Worm (Caenorhabditis elegans): Measurements from ENCODE around the gene R13H9.6.
"Not testable (repeated sequence)": the region's sequence is repeated elsewhere in the genome, so short reads cannot be mapped to it uniquely, and the experiment has no call there.

R13H9.6 gene

DNA sequence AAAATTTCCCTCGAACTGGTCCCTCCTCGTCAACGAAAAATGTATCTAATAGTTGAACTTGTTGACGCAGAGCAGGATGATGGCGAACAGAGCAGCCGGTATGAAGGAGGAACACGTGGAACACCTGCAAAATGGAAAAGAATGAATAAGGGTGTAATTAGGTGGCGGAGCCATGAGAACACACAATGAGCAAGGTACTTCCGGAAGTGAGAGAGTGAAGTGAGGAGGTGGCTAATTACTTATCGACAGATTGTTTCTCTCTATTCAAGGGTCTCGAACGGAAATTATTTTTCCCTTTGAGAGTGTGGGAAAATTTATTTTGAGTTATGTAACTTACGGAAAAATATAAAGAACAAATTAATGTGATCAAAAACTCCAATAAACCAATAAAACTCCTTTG, 25.0 kb upstream of the R13H9.6 start:
- TF ChIP-seq nhr-25 (tag; optimal IDR thresholded peaks at IDR 0.05) (no peak), C34F6.9 (tag; optimal IDR thresholded peaks at IDR 0.05) (no peak), ceh-82 (tag; optimal IDR thresholded peaks at IDR 0.05) (no peak), sma-9 (GFP tag; optimal IDR thresholded peaks at IDR 0.05) (no peak), sma-9 (tag; optimal IDR thresholded peaks at IDR 0.05) (no peak), elt-1 (tag; optimal IDR thresholded peaks at IDR 0.05) (no peak), lin-11 (tag; optimal IDR thresholded peaks at IDR 0.05) (no peak)

DNA sequence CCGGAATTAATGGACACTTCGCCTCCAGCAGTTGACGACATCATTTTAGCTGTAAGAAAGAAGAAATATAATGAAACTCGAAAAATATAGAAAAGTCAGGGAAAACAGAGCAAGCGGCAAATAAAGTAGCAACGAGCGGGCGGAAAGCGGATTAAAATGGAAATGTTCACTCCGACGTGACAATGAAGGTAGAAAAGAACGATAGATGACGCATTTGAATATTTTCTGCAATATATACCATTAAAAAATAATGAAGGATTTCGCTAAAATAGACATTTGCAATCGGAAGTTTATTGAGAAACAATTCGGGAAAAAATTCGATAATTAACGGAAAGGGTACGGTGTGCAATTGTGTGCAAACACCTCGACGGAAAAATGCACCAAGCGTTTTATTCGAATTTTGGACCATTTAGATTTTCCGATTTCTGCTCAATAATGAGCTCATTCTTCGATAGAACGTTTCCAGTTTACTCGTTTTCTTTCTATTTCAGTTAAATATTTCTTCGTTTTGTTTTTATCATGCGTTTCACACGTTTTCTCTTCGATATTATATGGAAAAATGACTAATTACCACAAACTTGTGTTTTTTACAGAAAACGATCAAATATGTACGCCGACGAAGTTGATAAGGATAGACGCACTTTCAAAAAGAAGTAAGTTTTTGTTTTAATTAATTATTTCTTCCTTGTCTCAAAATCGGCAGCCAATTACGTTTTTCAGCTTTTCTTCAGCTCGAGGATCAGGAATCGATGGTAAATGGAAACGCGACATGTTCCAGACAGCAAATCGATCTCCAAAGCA, 22.8 kb upstream of the R13H9.6 start, which contains the start of the genes snpn-1 and C02B10.4:
TSS of gene snpn-1 (minus strand) at position 51 of the 801 bp plus-strand sequence.
TSS of gene C02B10.4 (plus strand) at position 594 of the 801 bp plus-strand sequence.
- TF ChIP-seq fos-1 (tag; optimal IDR thresholded peaks at IDR 0.05), result peak; percentile 13
- no peak for TF ChIP-seq sma-3 (GFP tag; optimal IDR thresholded peaks at IDR 0.05)
- TF ChIP-seq unc-55 (GFP tag; optimal IDR thresholded peaks at IDR 0.05), result peak; percentile 85
- peak; percentile 54 for TF ChIP-seq crh-2 (tag; optimal IDR thresholded peaks at IDR 0.05)
- no peak for TF ChIP-seq ZK546.5 (tag; optimal IDR thresholded peaks at IDR 0.05)
- TF ChIP-seq nhr-25 (tag; optimal IDR thresholded peaks at IDR 0.05), result peak; percentile 23
- TF ChIP-seq ceh-16 (tag; optimal IDR thresholded peaks at IDR 0.05), result no peak
- no peak for TF ChIP-seq mab-5 (tag; optimal IDR thresholded peaks at IDR 0.05)
- peak; percentile 19 for TF ChIP-seq blmp-1 (tag; optimal IDR thresholded peaks at IDR 0.05; ENCODE audit: insufficient read depth)
- no peak for TF ChIP-seq nhr-12 (tag; optimal IDR thresholded peaks at IDR 0.05)
- peak; percentile 96 to 99 for TF ChIP-seq lsy-2 (tag; optimal IDR thresholded peaks at IDR 0.05)
- TF ChIP-seq C34F6.9 (tag; optimal IDR thresholded peaks at IDR 0.05), result peak; percentile 75
- no peak for TF ChIP-seq egl-27 (tag; optimal IDR thresholded peaks at IDR 0.05)
- TF ChIP-seq ceh-82 (tag; optimal IDR thresholded peaks at IDR 0.05), result no peak
- TF ChIP-seq gmeb-1 (tag; optimal IDR thresholded peaks at IDR 0.05), result peak; percentile 15
- no peak for TF ChIP-seq nhr-77 (tag; optimal IDR thresholded peaks at IDR 0.05)
- TF ChIP-seq skn-1 (tag; optimal IDR thresholded peaks at IDR 0.05), result no peak
- peak; percentile 24 for TF ChIP-seq sem-4 (tag; optimal IDR thresholded peaks at IDR 0.05)
- no peak for TF ChIP-seq Y55F3AM.14 (GFP tag; optimal IDR thresholded peaks at IDR 0.05)
- no peak for TF ChIP-seq snpc-4 (tag; optimal IDR thresholded peaks at IDR 0.05)
- TF ChIP-seq sma-9 (GFP tag; optimal IDR thresholded peaks at IDR 0.05), result peak; percentile 37
- no peak for TF ChIP-seq sma-9 (tag; optimal IDR thresholded peaks at IDR 0.05)
- peak; percentile 56 for TF ChIP-seq nhr-129 (tag; optimal IDR thresholded peaks at IDR 0.05)
- no peak for TF ChIP-seq ama-1 (optimal IDR thresholded peaks at IDR 0.05)

DNA sequence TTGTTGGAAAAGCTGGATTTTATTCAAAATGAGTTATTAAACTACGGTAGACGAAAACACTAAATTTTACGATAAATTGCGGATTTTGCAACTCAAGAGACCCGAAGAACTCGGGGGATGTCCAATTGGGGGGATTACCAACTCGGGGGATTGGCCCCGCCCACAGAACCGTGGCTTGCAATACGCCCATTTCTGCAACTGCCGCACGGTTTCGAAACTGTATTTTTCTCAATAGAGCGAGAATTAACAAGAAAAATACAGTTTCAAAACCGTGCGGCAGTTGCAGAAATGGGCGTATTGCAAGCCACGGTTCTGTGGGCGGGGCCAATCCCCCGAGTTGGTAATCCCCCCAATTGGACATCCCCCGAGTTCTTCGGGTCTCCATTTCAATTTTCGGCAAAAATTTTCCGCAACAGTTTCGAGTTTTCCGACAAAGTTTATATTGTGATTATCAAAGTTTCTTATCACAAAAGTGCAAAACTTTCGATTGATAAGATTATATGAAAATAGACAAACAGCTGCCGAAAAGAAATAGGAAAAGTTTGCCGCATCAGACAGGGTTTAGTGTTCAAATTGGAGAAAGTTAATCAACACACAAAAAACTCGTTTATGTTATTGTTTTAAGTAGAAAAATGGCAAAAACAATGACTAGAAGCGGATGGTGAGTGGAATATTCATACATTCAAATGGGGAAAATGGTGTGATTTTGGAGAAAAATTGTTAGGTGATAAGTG, 21.5 kb upstream of the R13H9.6 start:
- peak; percentile 6 for TF ChIP-seq C34F6.9 (tag; optimal IDR thresholded peaks at IDR 0.05)
- TF ChIP-seq sma-3 (GFP tag; optimal IDR thresholded peaks at IDR 0.05), result peak; percentile 28
- peak; percentile 59 for TF ChIP-seq sma-9 (GFP tag; optimal IDR thresholded peaks at IDR 0.05)
- not testable (repeated sequence) for TF ChIP-seq sma-9 (tag; optimal IDR thresholded peaks at IDR 0.05)
- peak; percentile 11 for TF ChIP-seq crh-2 (tag; optimal IDR thresholded peaks at IDR 0.05)
- TF ChIP-seq nhr-25 (tag; optimal IDR thresholded peaks at IDR 0.05), result peak; percentile 51
- TF ChIP-seq blmp-1 (tag; optimal IDR thresholded peaks at IDR 0.05; ENCODE audit: insufficient read depth), result peak; percentile 75
- peak in 1 of 2 experiments; percentile 82 for TF ChIP-seq lsy-2 (tag; optimal IDR thresholded peaks at IDR 0.05)
- peak; percentile 32 for TF ChIP-seq skn-1 (tag; optimal IDR thresholded peaks at IDR 0.05)
- TF ChIP-seq fos-1 (tag; optimal IDR thresholded peaks at IDR 0.05), result peak; percentile 58
- peak; percentile 23 for TF ChIP-seq F13H6.1 (tag; optimal IDR thresholded peaks at IDR 0.05)

DNA sequence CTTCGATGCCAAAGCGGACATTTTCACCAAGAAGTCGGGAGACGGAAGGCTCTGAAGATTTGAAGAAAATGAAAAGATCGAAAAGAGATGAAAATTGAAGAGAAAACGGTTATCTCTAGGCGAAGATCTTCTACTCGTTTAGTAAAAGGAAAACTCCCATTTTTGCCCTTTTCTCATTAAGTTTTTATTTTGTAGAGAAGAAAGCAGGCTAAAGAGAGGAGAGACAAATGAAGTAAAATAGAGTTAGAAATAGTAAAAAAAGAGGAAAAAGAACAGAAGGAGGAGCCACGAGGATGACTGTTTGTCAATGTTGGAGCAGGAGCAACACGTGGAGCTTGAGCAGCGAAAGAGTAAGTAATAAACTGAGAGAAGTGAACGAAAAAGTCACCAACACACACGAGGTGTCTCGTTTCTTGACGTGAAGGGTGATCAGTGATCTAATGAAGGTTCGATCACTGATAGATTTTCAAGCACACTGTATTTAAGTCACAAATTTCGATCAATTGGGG, 20.4 kb upstream of the R13H9.6 start, which contains the start of gene ivd-1:
TSS of gene ivd-1 (minus strand) at position 51 of the 509 bp plus-strand sequence.
- TF ChIP-seq nhr-6 (tag; optimal IDR thresholded peaks at IDR 0.05), result no peak
- no peak for TF ChIP-seq gmeb-1 (tag; optimal IDR thresholded peaks at IDR 0.05)
- peak; percentile 29 for TF ChIP-seq C34F6.9 (tag; optimal IDR thresholded peaks at IDR 0.05)
- peak; percentile 28 for TF ChIP-seq F13H6.1 (tag; optimal IDR thresholded peaks at IDR 0.05)
- TF ChIP-seq blmp-1 (tag; optimal IDR thresholded peaks at IDR 0.05; ENCODE audit: insufficient read depth), result peak; percentile 23
- peak in 1 of 2 experiments; percentile 58 for TF ChIP-seq mdl-1 (tag; optimal IDR thresholded peaks at IDR 0.05)
- TF ChIP-seq R02D3.7 (tag; optimal IDR thresholded peaks at IDR 0.05), result no peak
- peak; percentile 34 for TF ChIP-seq sma-9 (GFP tag; optimal IDR thresholded peaks at IDR 0.05)
- no peak for TF ChIP-seq sma-9 (tag; optimal IDR thresholded peaks at IDR 0.05)
- peak; percentile 69 for TF ChIP-seq nhr-129 (tag; optimal IDR thresholded peaks at IDR 0.05)
- no peak for TF ChIP-seq nhr-77 (tag; optimal IDR thresholded peaks at IDR 0.05)
- TF ChIP-seq nhr-25 (tag; optimal IDR thresholded peaks at IDR 0.05), result no peak
- peak in 1 of 2 experiments; percentile 25 for TF ChIP-seq lsy-2 (tag; optimal IDR thresholded peaks at IDR 0.05)
- TF ChIP-seq fos-1 (tag; optimal IDR thresholded peaks at IDR 0.05), result peak; percentile 57
